Fruit fly (Drosophila melanogaster) whole organism, embryonic: ENCODE measurements around the gene mtsh.

Experiments used
- Adf1 ChIP-seq: fragments of 200-800 bp; sonication (Bioruptor generic); IDR thresholded peaks from 2 replicates; pipeline ENCODE4 v1.3.6; 2022; ENCODE audit warnings: missing biosample characterization, missing genetic modification characterization
- Aef1 ChIP-seq: fragments of 200-800 bp; sonication (Bioruptor generic); IDR thresholded peaks from 3 replicates; pipeline ENCODE4 v1.3.6; 2022; ENCODE audit warnings: missing biosample characterization, missing genetic modification characterization
- C15 ChIP-seq: fragments of 200-800 bp; sonication (Bioruptor generic); IDR thresholded peaks from 3 replicates; pipeline ENCODE4 v1.3.6; 2022; ENCODE audit warnings: missing biosample characterization, missing genetic modification characterization
- CG10274 ChIP-seq: fragments of 200-800 bp; sonication (Bioruptor generic); optimal IDR thresholded peaks from 3 replicates; lab custom pipeline; 2017; ENCODE audit warnings: missing biosample characterization, mild to moderate bottlenecking, missing genetic modification characterization
- CG11085 ChIP-seq: fragments of 200-800 bp; sonication (Bioruptor generic); IDR thresholded peaks from 2 replicates; pipeline ENCODE4 v1.3.6; 2022; ENCODE audit warnings: missing biosample characterization, missing genetic modification characterization
- CG11695 ChIP-seq: fragments of 200-800 bp; sonication (Bioruptor generic); IDR thresholded peaks from 3 replicates; pipeline ENCODE4 v1.3.6; 2022; ENCODE audit warnings: missing biosample characterization, missing genetic modification characterization
- CG12104 ChIP-seq: fragments of 200-800 bp; sonication (Bioruptor generic); optimal IDR thresholded peaks from 3 replicates; lab custom pipeline; 2016; ENCODE audit warnings: missing biosample characterization, missing genetic modification characterization
- CG14014 ChIP-seq: fragments of 200-800 bp; sonication (Bioruptor generic); IDR thresholded peaks from 2 replicates; pipeline ENCODE4 v1.3.6; 2022; ENCODE audit warnings: missing biosample characterization, missing genetic modification characterization
- CG15601 ChIP-seq: fragments of 200-800 bp; sonication (Bioruptor generic); optimal IDR thresholded peaks from 3 replicates; lab custom pipeline; 2019; ENCODE audit warnings: missing biosample characterization, mild to moderate bottlenecking, missing genetic modification characterization, moderate library complexity
- CG1602 ChIP-seq: fragments of 200-800 bp; sonication (Bioruptor generic); optimal IDR thresholded peaks from 3 replicates; lab custom pipeline; 2016; ENCODE audit warnings: missing biosample characterization, missing genetic modification characterization
- CG18764 ChIP-seq: fragments of 200-800 bp; sonication (Bioruptor generic); optimal IDR thresholded peaks from 3 replicates; lab custom pipeline; 2016; ENCODE audit warnings: missing biosample characterization, missing genetic modification characterization
- CG3065 ChIP-seq: fragments of 200-800 bp; sonication (Bioruptor generic); optimal IDR thresholded peaks from 2 replicates; lab custom pipeline; 2016; ENCODE audit warnings: missing biosample characterization, missing genetic modification characterization
- CG31365 ChIP-seq: fragments of 200-800 bp; sonication (Bioruptor generic); optimal IDR thresholded peaks from 2 replicates; lab custom pipeline; 2018; ENCODE audit warnings: missing biosample characterization, mild to moderate bottlenecking, missing genetic modification characterization
- CG33213 ChIP-seq: fragments of 200-800 bp; sonication (Bioruptor generic); optimal IDR thresholded peaks from 3 replicates; lab custom pipeline; 2016; ENCODE audit warnings: missing biosample characterization, missing genetic modification characterization
- CG4360 ChIP-seq: fragments of 200-800 bp; sonication (Bioruptor generic); IDR thresholded peaks from 2 replicates; pipeline ENCODE4 v1.3.6; 2022; ENCODE audit warnings: missing biosample characterization, missing genetic modification characterization
- CG43689 ChIP-seq: fragments of 200-800 bp; sonication (Bioruptor generic); IDR thresholded peaks from 2 replicates; pipeline ENCODE4 v1.3.6; 2022; ENCODE audit warnings: missing biosample characterization, missing genetic modification characterization
- CG4424 ChIP-seq: fragments of 200-800 bp; sonication (Bioruptor generic); optimal IDR thresholded peaks from 3 replicates; lab custom pipeline; 2016; ENCODE audit warnings: missing biosample characterization, missing genetic modification characterization
- CG5953 ChIP-seq: fragments of 200-800 bp; sonication (Bioruptor generic); IDR thresholded peaks from 2 replicates; pipeline ENCODE4 v1.3.6; 2022; ENCODE audit warnings: missing biosample characterization, missing genetic modification characterization
- CG6791 ChIP-seq: fragments of 200-800 bp; sonication (Bioruptor generic); IDR thresholded peaks from 3 replicates; pipeline ENCODE4 v1.3.6; 2022; ENCODE audit warnings: missing biosample characterization, missing genetic modification characterization; ENCODE audit not compliant: partially characterized antibody
- CG7786 ChIP-seq: fragments of 200-800 bp; sonication (Bioruptor generic); optimal IDR thresholded peaks from 2 replicates; lab custom pipeline; 2016; ENCODE audit warnings: missing biosample characterization, missing genetic modification characterization
- CG8281 ChIP-seq: fragments of 200-800 bp; sonication (Bioruptor generic); optimal IDR thresholded peaks from 2 replicates; lab custom pipeline; 2018; ENCODE audit warnings: missing biosample characterization, mild to moderate bottlenecking, missing genetic modification characterization, moderate library complexity
- Deaf1 ChIP-seq: fragments of 200-800 bp; optimal IDR thresholded peaks from 3 replicates; lab custom pipeline; 2019; ENCODE audit warnings: missing biosample characterization, mild to moderate bottlenecking, missing genetic modification characterization, moderate library complexity
- Doc2 ChIP-seq: fragments of 200-800 bp; sonication (Bioruptor generic); IDR thresholded peaks from 2 replicates; pipeline ENCODE4 v1.3.6; 2022; ENCODE audit warnings: missing biosample characterization, missing genetic modification characterization
- ERR ChIP-seq: fragments of 200-800 bp; sonication (Bioruptor generic); optimal IDR thresholded peaks from 2 replicates; lab custom pipeline; 2016; ENCODE audit warnings: missing biosample characterization, missing genetic modification characterization
- Fer1 ChIP-seq: fragments of 200-800 bp; sonication (Bioruptor generic); optimal IDR thresholded peaks from 2 replicates; lab custom pipeline; 2017; ENCODE audit warnings: missing biosample characterization, mild to moderate bottlenecking, missing genetic modification characterization
- GATAe ChIP-seq: fragments of 200-800 bp; sonication (Bioruptor generic); conservative IDR thresholded peaks from 2 replicates; pipeline ENCODE4 v1.3.6; 2022; ENCODE audit warnings: missing biosample characterization, missing genetic modification characterization
- Hand ChIP-seq: fragments of 200-800 bp; sonication (Bioruptor generic); optimal IDR thresholded peaks from 2 replicates; lab custom pipeline; 2017; ENCODE audit warnings: mild to moderate bottlenecking, missing biosample characterization, missing genetic modification reagents, missing genetic modification characterization
- HmgZ ChIP-seq: fragments of 200-800 bp; sonication (Bioruptor generic); optimal IDR thresholded peaks from 2 replicates; lab custom pipeline; 2018; ENCODE audit warnings: missing biosample characterization, mild to moderate bottlenecking, missing genetic modification characterization
- Hsf ChIP-seq: fragments of 200-800 bp; sonication (Bioruptor generic); optimal IDR thresholded peaks from 3 replicates; lab custom pipeline; 2016; ENCODE audit warnings: missing biosample characterization, missing genetic modification characterization
- Mad ChIP-seq: fragments of 200-800 bp; sonication (Bioruptor generic); optimal IDR thresholded peaks from 2 replicates; lab custom pipeline; 2016; ENCODE audit warnings: missing biosample characterization, missing genetic modification characterization
- Meics ChIP-seq: fragments of 200-800 bp; sonication (Bioruptor generic); optimal IDR thresholded peaks from 2 replicates; lab custom pipeline; 2017; ENCODE audit warnings: missing biosample characterization, mild to moderate bottlenecking, missing genetic modification characterization
- Mrtf ChIP-seq: fragments of 200-800 bp; sonication (Bioruptor generic); IDR thresholded peaks from 3 replicates; pipeline ENCODE4 v1.3.6; 2022; ENCODE audit warnings: missing biosample characterization, missing genetic modification characterization
- Neu2 ChIP-seq: fragments of 200-800 bp; sonication (Bioruptor generic); optimal IDR thresholded peaks from 3 replicates; lab custom pipeline; 2016; ENCODE audit warnings: missing biosample characterization, missing genetic modification characterization, borderline replicate concordance
- bab2 ChIP-seq: fragments of 200-800 bp; sonication (Bioruptor generic); optimal IDR thresholded peaks from 2 replicates; lab custom pipeline; 2016; ENCODE audit warnings: missing biosample characterization, missing genetic modification characterization
- br ChIP-seq: fragments of >200 bp; optimal IDR thresholded peaks from 2 replicates; lab custom pipeline; 2017
- cad ChIP-seq: fragments of >200 bp; optimal IDR thresholded peaks from 2 replicates; lab custom pipeline; 2017; ENCODE audit warnings: missing biosample characterization, missing genetic modification characterization
- caup ChIP-seq: fragments of 200-800 bp; sonication (Bioruptor generic); optimal IDR thresholded peaks from 3 replicates; lab custom pipeline; 2017; ENCODE audit warnings: missing biosample characterization, mild to moderate bottlenecking, missing genetic modification characterization, moderate library complexity; ENCODE audit not compliant: severe bottlenecking
- eve ChIP-seq, 2 experiments: fragments of >200 bp; optimal IDR thresholded peaks; 2 replicates each; lab custom pipeline; 2017; ENCODE audit warnings: missing biosample characterization in 2 of 2, missing genetic modification characterization in 2 of 2
- fd3F ChIP-seq: fragments of 200-800 bp; sonication (Bioruptor generic); optimal IDR thresholded peaks from 2 replicates; lab custom pipeline; 2018; ENCODE audit warnings: missing biosample characterization, mild to moderate bottlenecking, missing genetic modification characterization, moderate library complexity
- fru ChIP-seq: fragments of >200 bp; optimal IDR thresholded peaks from 2 replicates; lab custom pipeline; 2017
- gsb ChIP-seq: fragments of 200-800 bp; sonication (Bioruptor generic); IDR thresholded peaks from 2 replicates; pipeline ENCODE4 v1.3.6; 2022; ENCODE audit warnings: missing biosample characterization, missing genetic modification characterization
- hkb ChIP-seq, 2 experiments: fragments of 200-800 bp in 1 of 2; fragments of >200 bp in 1 of 2; sonication (Bioruptor generic) in 1 of 2; IDR thresholded peaks in 1 of 2; optimal IDR thresholded peaks in 1 of 2; 2 replicates each; pipeline versions ENCODE4 v1.3.6 to Lab custom; 2017 to 2022; ENCODE audit warnings: missing biosample characterization in 1 of 2, missing genetic modification characterization in 1 of 2
- insv ChIP-seq, 2 experiments: fragments of 200-800 bp; sonication (Bioruptor generic); optimal IDR thresholded peaks; 3 replicates each; lab custom pipeline; 2016 to 2018; ENCODE audit warnings: missing biosample characterization in 2 of 2, missing genetic modification characterization in 2 of 2
- jing ChIP-seq: fragments of 200-800 bp; sonication (Bioruptor generic); optimal IDR thresholded peaks from 2 replicates; lab custom pipeline; 2018; ENCODE audit warnings: missing biosample characterization, mild to moderate bottlenecking, missing genetic modification characterization
- kni ChIP-seq: fragments of 200-800 bp; sonication (Bioruptor generic); optimal IDR thresholded peaks from 3 replicates; lab custom pipeline; 2017; ENCODE audit warnings: mild to moderate bottlenecking, missing biosample characterization, missing genetic modification reagents, missing genetic modification characterization
- p53 ChIP-seq: fragments of 200-800 bp; sonication (Bioruptor generic); optimal IDR thresholded peaks from 2 replicates; lab custom pipeline; 2016; ENCODE audit warnings: missing biosample characterization, missing genetic modification characterization
- pb ChIP-seq: fragments of 200-800 bp; sonication (Bioruptor generic); optimal IDR thresholded peaks from 3 replicates; lab custom pipeline; 2016; ENCODE audit warnings: missing biosample characterization, missing genetic modification characterization
- pita ChIP-seq: fragments of 200-800 bp; sonication (Bioruptor generic); optimal IDR thresholded peaks from 2 replicates; lab custom pipeline; 2017; ENCODE audit warnings: missing biosample characterization, mild to moderate bottlenecking, missing genetic modification characterization
- schlank ChIP-seq: fragments of 200-800 bp; sonication (Bioruptor generic); optimal IDR thresholded peaks from 2 replicates; lab custom pipeline; 2018; ENCODE audit warnings: missing biosample characterization, mild to moderate bottlenecking, missing genetic modification characterization
- so ChIP-seq: fragments of 200-800 bp; sonication (Bioruptor generic); IDR thresholded peaks from 3 replicates; pipeline ENCODE4 v1.3.6; 2022; ENCODE audit warnings: missing biosample characterization, missing genetic modification characterization
- trh ChIP-seq: fragments of 200-800 bp; sonication (Bioruptor generic); optimal IDR thresholded peaks from 2 replicates; lab custom pipeline; 2016; ENCODE audit warnings: missing biosample characterization, missing genetic modification characterization
- usp ChIP-seq: fragments of >200 bp; optimal IDR thresholded peaks from 2 replicates; lab custom pipeline; 2017; ENCODE audit warnings: missing biosample characterization, missing genetic modification characterization

The mtsh gene

DNA sequence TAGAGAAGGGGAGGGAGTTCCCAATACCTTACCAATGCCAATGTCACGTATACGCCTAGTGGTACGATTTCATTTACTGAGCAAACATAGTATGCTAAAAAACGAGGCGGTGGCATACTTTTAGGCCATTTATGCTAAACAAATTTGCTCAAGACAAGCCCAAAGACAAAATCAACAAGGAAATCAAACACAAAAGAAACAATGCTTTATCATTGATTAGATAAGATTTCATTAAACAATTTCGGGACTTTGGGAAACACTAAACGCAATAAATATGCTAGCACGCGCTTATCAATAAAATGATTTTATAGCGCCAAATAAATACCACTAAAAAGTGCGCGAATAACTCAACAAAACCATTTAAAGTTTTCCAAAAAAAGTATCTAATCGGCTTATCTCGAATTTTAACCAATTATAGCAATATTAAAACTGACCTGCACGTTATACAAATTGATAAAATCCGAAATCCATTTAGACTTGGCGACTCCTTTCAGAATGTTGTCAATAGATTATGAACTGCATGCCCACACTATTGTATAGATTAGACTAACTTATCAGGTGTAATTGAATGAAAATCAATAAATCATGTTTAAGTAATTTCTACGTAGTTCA, 31.0 kb upstream of the mtsh start (continued):
- peak; percentile 58 for TF ChIP-seq Meics (GFP tag; lab: Kevin White, UChicago)
- TF ChIP-seq Adf1: no peak
- TF ChIP-seq CG10274 (GFP tag; lab: Kevin White, UChicago): no peak
- TF ChIP-seq CG11085 (GFP tag; lab: Robert Waterston, UW): no peak
- no peak for TF ChIP-seq jing
- no peak for TF ChIP-seq hkb (optimal IDR thresholded peaks at IDR 0.05; lab: Kevin White, UChicago)
- TF ChIP-seq hkb (GFP tag; IDR thresholded peaks at IDR 0.05; lab: Robert Waterston, UW): peak; percentile 72
- no peak for TF ChIP-seq GATAe
- TF ChIP-seq Deaf1 (tag; lab: Kevin White, UChicago): no peak
- no peak for TF ChIP-seq Neu2
- no peak for TF ChIP-seq kni (GFP tag; lab: Kevin White, UChicago)
- no peak for TF ChIP-seq insv (GFP tag; optimal IDR thresholded peaks at IDR 0.05; lab: Kevin White, UChicago)
- TF ChIP-seq CG43689 (GFP tag; lab: Robert Waterston, UW): no peak
- TF ChIP-seq CG18764: no peak
- TF ChIP-seq CG11695 (GFP tag; lab: Robert Waterston, UW): peak; percentile 7; the same call in 1 of the 3 replicates
- no peak for TF ChIP-seq Mad (GFP tag; lab: Kevin White, UChicago)
- no peak for TF ChIP-seq CG1602 (GFP tag; lab: Kevin White, UChicago)
- TF ChIP-seq CG4360 (GFP tag; lab: Robert Waterston, UW): no peak
- no peak for TF ChIP-seq br (lab: Kevin White, UChicago)
- peak; percentile 65 for TF ChIP-seq HmgZ (tag; lab: Kevin White, UChicago)
- peak; percentile 54 for TF ChIP-seq caup
- TF ChIP-seq fru (lab: Kevin White, UChicago): no peak
- TF ChIP-seq CG5953 (GFP tag; lab: Robert Waterston, UW): no peak
- TF ChIP-seq bab2 (GFP tag; lab: Kevin White, UChicago): no peak
- TF ChIP-seq Aef1 (GFP tag; lab: Robert Waterston, UW): no peak
- peak; percentile 28 for TF ChIP-seq fd3F (GFP tag; lab: Kevin White, UChicago)
- peak; percentile 75 for TF ChIP-seq Fer1 (GFP tag; lab: Kevin White, UChicago)
- TF ChIP-seq Hsf: no peak
- no peak for TF ChIP-seq pita (GFP tag; lab: Kevin White, UChicago)
- TF ChIP-seq pb: no peak
- TF ChIP-seq p53 (GFP tag; lab: Kevin White, UChicago): no peak
- TF ChIP-seq CG8281 (tag; lab: Kevin White, UChicago): no peak
- no peak for TF ChIP-seq C15 (GFP tag; lab: Robert Waterston, UW)
- peak; percentile 52 for TF ChIP-seq Hand
- no peak for TF ChIP-seq CG7786 (GFP tag; lab: Kevin White, UChicago)
- no peak for TF ChIP-seq CG12104 (GFP tag; lab: Kevin White, UChicago)
- no peak for TF ChIP-seq CG15601 (tag; lab: Kevin White, UChicago)
- TF ChIP-seq gsb (GFP tag; lab: Robert Waterston, UW): no peak
- TF ChIP-seq so (GFP tag; lab: Robert Waterston, UW): 0 out of 3 replicates have a peak, but pooled peaks have one; percentile 36
- no peak for TF ChIP-seq Mrtf (GFP tag; lab: Robert Waterston, UW)
- no peak for TF ChIP-seq ERR (GFP tag; lab: Kevin White, UChicago)
- TF ChIP-seq CG6791 (GFP tag; lab: Robert Waterston, UW): no peak
- TF ChIP-seq Doc2 (GFP tag; lab: Robert Waterston, UW): no peak
- TF ChIP-seq CG31365 (tag; lab: Kevin White, UChicago): peak; percentile 22
- no peak for TF ChIP-seq CG33213 (GFP tag; lab: Kevin White, UChicago)
- no peak for TF ChIP-seq cad (GFP tag; lab: Kevin White, UChicago)
- no peak for TF ChIP-seq CG3065 (GFP tag; lab: Kevin White, UChicago)
- peak; percentile 36 for TF ChIP-seq schlank (tag; lab: Kevin White, UChicago)
- peak; percentile 52; the same call in 1 of the 2 replicates for TF ChIP-seq CG14014
- TF ChIP-seq trh (GFP tag; lab: Kevin White, UChicago): no peak
- TF ChIP-seq eve (GFP tag; optimal IDR thresholded peaks at IDR 0.05; lab: Kevin White, UChicago): no peak
- no peak for TF ChIP-seq CG4424 (GFP tag; lab: Kevin White, UChicago)
- no peak for TF ChIP-seq usp (GFP tag; lab: Kevin White, UChicago)
